Fruit fly (Drosophila melanogaster) whole organism, embryonic: Measurements from ENCODE around the gene nAChRbeta1.

Source experiments
- Mes4 ChIP-seq: fragments of 200-800 bp; sonication (Bioruptor generic); optimal IDR thresholded peaks from 2 replicates; lab custom pipeline; 2016; ENCODE audit warnings: missing biosample characterization, missing genetic modification characterization
- fu2 ChIP-seq: fragments of 200-800 bp; sonication (Bioruptor generic); optimal IDR thresholded peaks from 2 replicates; lab custom pipeline; 2016; ENCODE audit warnings: missing biosample characterization, missing genetic modification characterization
- gfzf ChIP-seq: fragments of 200-800 bp; sonication (Bioruptor generic); optimal IDR thresholded peaks from 2 replicates; lab custom pipeline; 2016; ENCODE audit warnings: missing biosample characterization, mild to moderate bottlenecking, missing genetic modification characterization, moderate library complexity
- pita ChIP-seq: fragments of 200-800 bp; sonication (Bioruptor generic); optimal IDR thresholded peaks from 2 replicates; lab custom pipeline; 2017; ENCODE audit warnings: missing biosample characterization, mild to moderate bottlenecking, missing genetic modification characterization
- tna ChIP-seq: fragments of 200-800 bp; sonication (Bioruptor generic); IDR thresholded peaks from 2 replicates; pipeline ENCODE4 v1.3.6; 2022; ENCODE audit warnings: missing biosample characterization, missing genetic modification characterization; ENCODE audit not compliant: partially characterized antibody

dm6 chr3L:4388215-4388614, 40.9 kb upstream of the nAChRbeta1 start:
- TF ChIP-seq gfzf (GFP tag; lab: Kevin White, UChicago) (no peak), Mes4 (GFP tag; lab: Kevin White, UChicago) (no peak), fu2 (GFP tag; lab: Kevin White, UChicago) (no peak), pita (GFP tag; lab: Kevin White, UChicago) (no peak), tna (GFP tag; lab: Robert Waterston, UW) (no peak)
